Worm (Caenorhabditis elegans) whole organism, mixed stage, embryonic: Measurements from ENCODE around the gene srlf-10.

ENCODE experiments used
- ham-2 ChIP-seq: fragments of 200-800 bp; sonication (Bioruptor generic); optimal IDR thresholded peaks from 2 replicates; lab custom pipeline; 2018; ENCODE audit warnings: mild to moderate bottlenecking, missing genetic modification characterization, missing compliant biosample characterization
- lin-13 ChIP-seq: fragments of 150-350 bp; optimal IDR thresholded peaks from 2 replicates; lab custom pipeline; 2014; ENCODE audit warnings: missing biosample characterization, missing genetic modification characterization
- unc-39 ChIP-seq: fragments of 150-350 bp; optimal IDR thresholded peaks from 2 replicates; lab custom pipeline; 2014; ENCODE audit warnings: missing biosample characterization, missing genetic modification characterization
- unc-62 ChIP-seq: fragments of 150-350 bp; optimal IDR thresholded peaks from 2 replicates; lab custom pipeline; 2014; ENCODE audit warnings: missing biosample characterization, missing genetic modification reagents, missing genetic modification characterization

ce11 chrIII:13359256-13359655 is 42.8 kb upstream of the srlf-10 start, which contains the start of gene F53A2.9:
- no peak for TF ChIP-seq unc-39 (tag; lab: Kevin White, UChicago)
- no peak for TF ChIP-seq lin-13 (tag; lab: Kevin White, UChicago)
- no peak for TF ChIP-seq ham-2 (GFP tag; lab: Kevin White, UChicago)
- TF ChIP-seq unc-62 (GFP tag; lab: Kevin White, UChicago) = no peak
